Worm (Caenorhabditis elegans) whole organism, early embryonic: ENCODE results near the gene pbo-4.

Source experiments
- B0310.2 ChIP-seq: sonication (generic microtip); optimal IDR thresholded peaks from 2 replicates; lab custom pipeline; 2016; ENCODE audit warnings: mild to moderate bottlenecking, missing genetic modification characterization, missing compliant biosample characterization
- ama-1 ChIP-seq: fragments of 150-350 bp; optimal IDR thresholded peaks from 2 replicates; lab custom pipeline; 2014
- tbx-37 ChIP-seq: fragments of 200-800 bp; sonication (Bioruptor generic); conservative IDR thresholded peaks from 2 replicates; pipeline ENCODE4 v1.3.6; 2022; ENCODE audit warnings: missing genetic modification reagents, missing genetic modification characterization, missing compliant biosample characterization

- TF ChIP-seq ama-1 (no peak), B0310.2 (tag; lab: Kevin White, UChicago) (no peak), tbx-37 (GFP tag; lab: Robert Waterston, UW) (no peak)
Measured at ce11 chrX:10992177-10992576, 38.2 kb downstream of the pbo-4 start, which contains the start of gene ver-3.
